Fruit fly (Drosophila melanogaster): Measurements from ENCODE around the gene CG33630.
A peak's percentile ranks its signal among the peaks of the same experiment; 100 is the strongest.

The CG33630 gene

DNA sequence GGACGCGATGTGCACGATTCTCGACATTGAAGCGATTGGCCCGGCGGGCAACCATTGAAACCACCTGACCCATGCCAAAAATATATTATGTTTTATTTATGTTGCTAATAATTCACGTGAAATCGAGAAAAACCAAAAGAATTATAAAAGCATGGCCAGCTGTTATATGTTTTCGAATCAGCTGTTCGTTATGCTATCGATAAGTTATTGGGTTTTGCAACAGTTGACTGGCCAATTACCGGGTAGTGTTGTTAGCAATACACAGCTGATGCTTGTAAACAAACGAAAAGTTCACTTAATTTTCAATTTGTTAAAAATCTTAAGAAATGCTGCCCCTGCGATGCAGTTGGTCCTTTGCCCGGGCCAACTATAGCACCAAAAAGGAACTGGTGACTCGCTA is 17.1 kb upstream of the CG33630 start, which contains the start of the genes CG11722 and mtTFB2 (continued):
- TF ChIP-seq zen (tag; optimal IDR thresholded peaks at IDR 0.05) (peak; percentile 8), CG18764 (GFP tag; optimal IDR thresholded peaks at IDR 0.05) (no peak), gce (GFP tag; IDR thresholded peaks at IDR 0.05) (no peak), Stat92E (GFP tag; optimal IDR thresholded peaks at IDR 0.05) (no peak), Meics (GFP tag; optimal IDR thresholded peaks at IDR 0.05) (no peak), B-H1 (GFP tag; IDR thresholded peaks at IDR 0.05) (no peak), zfh1 (GFP tag; IDR thresholded peaks at IDR 0.05) (no peak), CG10366 (GFP tag; IDR thresholded peaks at IDR 0.05) (no peak), E2f1 (GFP tag; IDR thresholded peaks at IDR 0.05) (no peak), CG13624 (GFP tag; optimal IDR thresholded peaks at IDR 0.05) (no peak), Nf-YB (GFP tag; optimal IDR thresholded peaks at IDR 0.05) (peak; percentile 73), lbe (GFP tag; optimal IDR thresholded peaks at IDR 0.05) (peak; percentile 50), H15 (GFP tag; IDR thresholded peaks at IDR 0.05) (no peak), CG8290 (GFP tag; optimal IDR thresholded peaks at IDR 0.05) (no peak), CG8290 (tag; optimal IDR thresholded peaks at IDR 0.05) (peak in 1 of 2 experiments; percentile 37), Vsx1 (GFP tag; optimal IDR thresholded peaks at IDR 0.05) (peak; percentile 97), Scr (GFP tag; IDR thresholded peaks at IDR 0.05; ENCODE audit: partially characterized antibody) (peak; percentile 52), NC2α (GFP tag; optimal IDR thresholded peaks at IDR 0.05) (no peak), CG15601 (tag; optimal IDR thresholded peaks at IDR 0.05) (no peak), rib (GFP tag; IDR thresholded peaks at IDR 0.05) (no peak), HLH4C (GFP tag; IDR thresholded peaks at IDR 0.05; ENCODE audit: partially characterized antibody) (0 out of 3 replicates have a peak, but pooled peaks have one; percentile 47), odd (GFP tag; optimal IDR thresholded peaks at IDR 0.05) (no peak), sqz (GFP tag; optimal IDR thresholded peaks at IDR 0.05) (no peak), seq (GFP tag; IDR thresholded peaks at IDR 0.05) (no peak), sens-2 (GFP tag; IDR thresholded peaks at IDR 0.05) (no peak), ems (GFP tag; optimal IDR thresholded peaks at IDR 0.05) (no peak), vvl (GFP tag; IDR thresholded peaks at IDR 0.05) (no peak), Hmx (GFP tag; optimal IDR thresholded peaks at IDR 0.05) (no peak), CG14710 (tag; optimal IDR thresholded peaks at IDR 0.05) (peak; percentile 14), Drgx (GFP tag; IDR thresholded peaks at IDR 0.05) (no peak), CG1603 (tag; optimal IDR thresholded peaks at IDR 0.05) (peak; percentile 21), pros (GFP tag; optimal IDR thresholded peaks at IDR 0.05) (no peak), CG8944 (GFP tag; optimal IDR thresholded peaks at IDR 0.05) (no peak), br (optimal IDR thresholded peaks at IDR 0.05) (no peak), kni (GFP tag; optimal IDR thresholded peaks at IDR 0.05) (no peak), CG8478 (optimal IDR thresholded peaks at IDR 0.05) (no peak), zf30C (GFP tag; optimal IDR thresholded peaks at IDR 0.05) (no peak), Fer1 (GFP tag; optimal IDR thresholded peaks at IDR 0.05) (peak; percentile 36), CG1647 (GFP tag; optimal IDR thresholded peaks at IDR 0.05) (no peak), zen2 (GFP tag; IDR thresholded peaks at IDR 0.05; ENCODE audit: partially characterized antibody) (no peak; the same call in 2 of the 3 replicates), CG17829 (tag; optimal IDR thresholded peaks at IDR 0.05) (no peak), CG7357 (GFP tag; IDR thresholded peaks at IDR 0.05) (no peak), HmgZ (tag; optimal IDR thresholded peaks at IDR 0.05) (no peak), HLHmδ (GFP tag; optimal IDR thresholded peaks at IDR 0.05) (no peak)

Measured in whole organism, embryonic.